Worm (Caenorhabditis elegans): ENCODE data around the gene B0303.11.

- no peak for TF ChIP-seq ama-1 (optimal IDR thresholded peaks at IDR 0.05)
- no peak for TF ChIP-seq unc-86 (tag; optimal IDR thresholded peaks at IDR 0.05)
- TF ChIP-seq pag-3 (tag; optimal IDR thresholded peaks at IDR 0.05; ENCODE audit: borderline replicate concordance) = no peak
- TF ChIP-seq pha-2 (tag; optimal IDR thresholded peaks at IDR 0.05) = no peak
- TF ChIP-seq lin-11 (tag; optimal IDR thresholded peaks at IDR 0.05) = no peak
- peak; percentile 78 for TF ChIP-seq elt-2 (tag; optimal IDR thresholded peaks at IDR 0.05)
- no peak for TF ChIP-seq unc-55 (GFP tag; optimal IDR thresholded peaks at IDR 0.05)
- no peak for TF ChIP-seq tbx-2 (tag; optimal IDR thresholded peaks at IDR 0.05)
- no peak for TF ChIP-seq ceh-31 (tag; optimal IDR thresholded peaks at IDR 0.05)
Observed at ce11 chrIII:8733667-8734066, 23.5 kb upstream of the B0303.11 start.

All from whole organism, late embryonic.